Fruit fly (Drosophila melanogaster) whole organism, wandering third instar larva: ENCODE results near the gene AnxB9.

ENCODE experiments used
- h ChIP-seq: fragments of 200-800 bp; sonication (Bioruptor generic); optimal IDR thresholded peaks from 3 replicates; lab custom pipeline; 2016; ENCODE audit warnings: missing biosample characterization, mild to moderate bottlenecking, missing genetic modification characterization
- pan ChIP-seq: fragments of >200 bp; optimal IDR thresholded peaks from 2 replicates; lab custom pipeline; 2017
- usp ChIP-seq: fragments of >200 bp; optimal IDR thresholded peaks from 2 replicates; lab custom pipeline; 2017; ENCODE audit warnings: missing biosample characterization, missing genetic modification characterization

DNA sequence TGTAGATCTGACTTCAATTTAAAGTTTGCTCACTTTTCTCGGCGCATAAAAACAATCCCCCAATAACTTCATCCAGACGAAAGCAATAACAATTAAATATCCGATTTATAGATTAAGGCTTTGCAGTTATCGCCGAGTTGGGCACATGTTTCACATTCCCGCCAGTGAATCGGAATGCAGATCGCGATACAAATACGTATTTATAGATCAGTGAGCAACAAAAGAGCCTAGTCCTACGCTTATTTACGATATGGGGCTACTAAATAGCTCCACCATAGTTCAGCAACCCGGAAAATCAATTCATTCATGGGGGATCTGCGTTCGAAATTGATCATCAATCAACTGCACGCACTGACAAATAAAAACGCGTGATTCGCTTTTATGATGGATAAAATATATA is 27.0 kb downstream of the AnxB9 start:
- TF ChIP-seq pan (lab: Kevin White, UChicago) (no peak), h (GFP tag; lab: Kevin White, UChicago) (no peak), usp (GFP tag; lab: Kevin White, UChicago) (no peak)
